Fruit fly (Drosophila melanogaster) whole organism, embryonic: ENCODE results near the gene Cdc5.

ENCODE experiments used
- CG10959 ChIP-seq: fragments of 200-800 bp; sonication (Bioruptor generic); IDR thresholded peaks from 2 replicates; pipeline ENCODE4 v1.3.6; 2022; ENCODE audit warnings: missing biosample characterization, missing genetic modification characterization
- CG15514 ChIP-seq: fragments of 200-800 bp; sonication (Bioruptor generic); optimal IDR thresholded peaks from 3 replicates; lab custom pipeline; 2017; ENCODE audit warnings: missing biosample characterization, missing genetic modification characterization, mild to moderate bottlenecking, moderate library complexity, missing genetic modification reagents
- CG16779 ChIP-seq: fragments of 200-800 bp; sonication (Bioruptor generic); IDR thresholded peaks from 2 replicates; pipeline ENCODE4 v1.3.6; 2022; ENCODE audit warnings: missing biosample characterization, missing genetic modification characterization
- CG2889 ChIP-seq: fragments of 200-800 bp; sonication (Bioruptor generic); IDR thresholded peaks from 3 replicates; pipeline ENCODE4 v1.3.6; 2022; ENCODE audit warnings: missing biosample characterization, missing genetic modification characterization
- CG3065 ChIP-seq: fragments of 200-800 bp; sonication (Bioruptor generic); optimal IDR thresholded peaks from 2 replicates; lab custom pipeline; 2016; ENCODE audit warnings: missing biosample characterization, missing genetic modification characterization
- CG33557 ChIP-seq: fragments of 200-800 bp; sonication (Bioruptor generic); optimal IDR thresholded peaks from 2 replicates; lab custom pipeline; 2019; ENCODE audit warnings: missing biosample characterization, mild to moderate bottlenecking, missing genetic modification characterization, moderate library complexity
- CG4282 ChIP-seq: fragments of 200-800 bp; sonication (Bioruptor generic); optimal IDR thresholded peaks from 2 replicates; lab custom pipeline; 2016; ENCODE audit warnings: missing biosample characterization, missing genetic modification characterization
- CG43689 ChIP-seq: fragments of 200-800 bp; sonication (Bioruptor generic); IDR thresholded peaks from 2 replicates; pipeline ENCODE4 v1.3.6; 2022; ENCODE audit warnings: missing biosample characterization, missing genetic modification characterization
- CG6654 ChIP-seq: fragments of 200-800 bp; sonication (Bioruptor generic); optimal IDR thresholded peaks from 2 replicates; lab custom pipeline; 2017; ENCODE audit warnings: missing biosample characterization, mild to moderate bottlenecking, missing genetic modification characterization
- CG8388 ChIP-seq: fragments of 200-800 bp; sonication (Bioruptor generic); optimal IDR thresholded peaks from 2 replicates; lab custom pipeline; 2019; ENCODE audit warnings: missing biosample characterization, mild to moderate bottlenecking, missing genetic modification characterization, moderate library complexity
- CG9797 ChIP-seq: fragments of 200-800 bp; sonication (Bioruptor generic); optimal IDR thresholded peaks from 3 replicates; lab custom pipeline; 2018; ENCODE audit warnings: missing biosample characterization, mild to moderate bottlenecking, missing genetic modification characterization
- CoRest ChIP-seq: fragments of 200-800 bp; sonication (Bioruptor generic); optimal IDR thresholded peaks from 3 replicates; lab custom pipeline; 2018; ENCODE audit warnings: missing biosample characterization, mild to moderate bottlenecking, missing genetic modification characterization, moderate library complexity
- D ChIP-seq, 2 experiments: fragments of 200-800 bp in 1 of 2; fragments of >200 bp in 1 of 2; sonication (Bioruptor generic) in 1 of 2; optimal IDR thresholded peaks; 2 replicates in 1 of 2; 3 replicates in 1 of 2; lab custom pipeline; 2017; ENCODE audit warnings: mild to moderate bottlenecking in 1 of 2, missing biosample characterization in 1 of 2, missing genetic modification characterization in 1 of 2, missing genetic modification reagents in 1 of 2
- Dbx ChIP-seq: fragments of 200-800 bp; sonication (Bioruptor generic); IDR thresholded peaks from 3 replicates; pipeline ENCODE4 v1.3.6; 2022; ENCODE audit warnings: missing biosample characterization, missing genetic modification characterization
- Dfd ChIP-seq, 2 experiments: fragments of >200 bp; optimal IDR thresholded peaks; 2 replicates each; lab custom pipeline; 2017; ENCODE audit warnings: missing biosample characterization in 2 of 2, missing genetic modification characterization in 2 of 2
- H15 ChIP-seq: fragments of 200-800 bp; sonication (Bioruptor generic); IDR thresholded peaks from 3 replicates; pipeline ENCODE4 v1.3.6; 2022; ENCODE audit warnings: missing biosample characterization, missing genetic modification characterization
- H2.0 ChIP-seq: fragments of 200-800 bp; sonication (Bioruptor generic); IDR thresholded peaks from 2 replicates; pipeline ENCODE4 v1.3.6; 2022; ENCODE audit warnings: missing biosample characterization, missing genetic modification characterization
- Myb ChIP-seq: fragments of 200-800 bp; sonication (Bioruptor generic); optimal IDR thresholded peaks from 2 replicates; lab custom pipeline; 2016; ENCODE audit warnings: missing biosample characterization, missing genetic modification characterization
- Spps ChIP-seq: fragments of 200-800 bp; sonication (Bioruptor generic); optimal IDR thresholded peaks from 2 replicates; lab custom pipeline; 2018; ENCODE audit warnings: missing biosample characterization, mild to moderate bottlenecking, missing genetic modification characterization
- Sry-δ ChIP-seq: fragments of 200-800 bp; sonication (Bioruptor generic); optimal IDR thresholded peaks from 2 replicates; lab custom pipeline; 2016; ENCODE audit warnings: missing biosample characterization, missing genetic modification characterization
- Stat92E ChIP-seq, 3 experiments: fragments of >200 bp in 2 of 3; fragments of 200-800 bp in 1 of 3; sonication (Bioruptor generic) in 1 of 3; optimal IDR thresholded peaks; 2 replicates each; lab custom pipeline; 2017 to 2019; ENCODE audit warnings: missing biosample characterization in 3 of 3, missing genetic modification characterization in 3 of 3, mild to moderate bottlenecking in 1 of 3, moderate library complexity in 1 of 3
- TFAM ChIP-seq: fragments of 200-800 bp; sonication (Bioruptor generic); optimal IDR thresholded peaks from 2 replicates; lab custom pipeline; 2017; ENCODE audit warnings: missing biosample characterization, missing genetic modification characterization, inconsistent platforms
- Tbp ChIP-seq: fragments of >200 bp; optimal IDR thresholded peaks from 2 replicates; lab custom pipeline; 2018; ENCODE audit warnings: missing biosample characterization, missing genetic modification characterization
- ato ChIP-seq: fragments of 200-800 bp; sonication (Bioruptor generic); IDR thresholded peaks from 2 replicates; pipeline ENCODE4 v1.3.6; 2022; ENCODE audit warnings: missing biosample characterization, missing genetic modification characterization; ENCODE audit not compliant: partially characterized antibody
- bigmax ChIP-seq: fragments of 200-800 bp; sonication (Bioruptor generic); optimal IDR thresholded peaks from 2 replicates; lab custom pipeline; 2018; ENCODE audit warnings: missing biosample characterization, mild to moderate bottlenecking, missing genetic modification characterization
- btn ChIP-seq: fragments of 200-800 bp; sonication (Bioruptor generic); optimal IDR thresholded peaks from 2 replicates; lab custom pipeline; 2016; ENCODE audit warnings: missing biosample characterization, missing genetic modification characterization
- chif ChIP-seq, 2 experiments: fragments of 200-800 bp; sonication (Bioruptor generic); optimal IDR thresholded peaks; 3 replicates each; lab custom pipeline; 2016; ENCODE audit warnings: missing biosample characterization in 2 of 2, missing genetic modification characterization in 2 of 2
- chm ChIP-seq: fragments of 200-800 bp; sonication (Bioruptor generic); IDR thresholded peaks from 2 replicates; pipeline ENCODE4 v1.3.6; 2022; ENCODE audit warnings: missing biosample characterization, missing genetic modification characterization
- dan ChIP-seq: fragments of 200-800 bp; sonication (Bioruptor generic); IDR thresholded peaks from 2 replicates; pipeline ENCODE4 v1.3.6; 2022; ENCODE audit warnings: missing biosample characterization, missing genetic modification characterization
- dati ChIP-seq: fragments of 200-800 bp; sonication (Bioruptor generic); IDR thresholded peaks from 2 replicates; pipeline ENCODE4 v1.3.6; 2022; ENCODE audit warnings: missing biosample characterization, missing genetic modification characterization
- dmrt11E ChIP-seq: fragments of 200-800 bp; sonication (Bioruptor generic); optimal IDR thresholded peaks from 3 replicates; lab custom pipeline; 2018; ENCODE audit warnings: missing biosample characterization, mild to moderate bottlenecking, missing genetic modification characterization, moderate library complexity
- emc ChIP-seq: fragments of 200-800 bp; sonication (Bioruptor generic); optimal IDR thresholded peaks from 2 replicates; lab custom pipeline; 2016; ENCODE audit warnings: missing biosample characterization, missing genetic modification characterization
- en ChIP-seq: fragments of 200-800 bp; sonication (Bioruptor generic); optimal IDR thresholded peaks from 2 replicates; lab custom pipeline; 2016; ENCODE audit warnings: missing biosample characterization, missing genetic modification characterization
- eve ChIP-seq, 2 experiments: fragments of >200 bp; optimal IDR thresholded peaks; 2 replicates each; lab custom pipeline; 2017; ENCODE audit warnings: missing biosample characterization in 2 of 2, missing genetic modification characterization in 2 of 2
- fd64A ChIP-seq: fragments of 200-800 bp; sonication (Bioruptor generic); optimal IDR thresholded peaks from 3 replicates; lab custom pipeline; 2018; ENCODE audit warnings: missing biosample characterization, mild to moderate bottlenecking, missing genetic modification characterization
- grau ChIP-seq: fragments of 200-800 bp; optimal IDR thresholded peaks from 3 replicates; lab custom pipeline; 2019; ENCODE audit warnings: missing biosample characterization, mild to moderate bottlenecking, missing genetic modification characterization, moderate library complexity
- grn ChIP-seq: fragments of 200-800 bp; sonication (Bioruptor generic); optimal IDR thresholded peaks from 3 replicates; lab custom pipeline; 2017; ENCODE audit warnings: missing biosample characterization, missing genetic modification characterization
- gro ChIP-seq: fragments of 200-800 bp; sonication (Bioruptor generic); optimal IDR thresholded peaks from 2 replicates; lab custom pipeline; 2016; ENCODE audit warnings: missing biosample characterization, missing genetic modification characterization
- hbn ChIP-seq: fragments of 200-800 bp; sonication (Bioruptor generic); IDR thresholded peaks from 2 replicates; pipeline ENCODE4 v1.3.6; 2022; ENCODE audit warnings: missing biosample characterization, missing genetic modification characterization; ENCODE audit not compliant: partially characterized antibody
- lmd ChIP-seq: fragments of 200-800 bp; sonication (Bioruptor generic); IDR thresholded peaks from 2 replicates; pipeline ENCODE4 v1.3.6; 2022; ENCODE audit warnings: missing biosample characterization, missing genetic modification characterization
- oc ChIP-seq: fragments of 200-800 bp; sonication (Bioruptor generic); optimal IDR thresholded peaks from 2 replicates; lab custom pipeline; 2018; ENCODE audit warnings: missing biosample characterization, mild to moderate bottlenecking, missing genetic modification characterization, moderate library complexity
- otp ChIP-seq: fragments of 200-800 bp; sonication (Bioruptor generic); IDR thresholded peaks from 3 replicates; pipeline ENCODE4, ENCODE4 v1.3.6; 2022; ENCODE audit warnings: missing biosample characterization, missing genetic modification characterization
- pzg ChIP-seq: fragments of 200-800 bp; sonication (Bioruptor generic); optimal IDR thresholded peaks from 3 replicates; lab custom pipeline; 2018; ENCODE audit warnings: missing biosample characterization, mild to moderate bottlenecking, missing genetic modification characterization, moderate library complexity
- schlank ChIP-seq: fragments of 200-800 bp; sonication (Bioruptor generic); optimal IDR thresholded peaks from 2 replicates; lab custom pipeline; 2018; ENCODE audit warnings: missing biosample characterization, mild to moderate bottlenecking, missing genetic modification characterization
- sisA ChIP-seq: fragments of 200-800 bp; sonication (Bioruptor generic); IDR thresholded peaks from 2 replicates; pipeline ENCODE4 v1.3.6; 2022; ENCODE audit warnings: missing biosample characterization, missing genetic modification characterization
- so ChIP-seq: fragments of 200-800 bp; sonication (Bioruptor generic); IDR thresholded peaks from 3 replicates; pipeline ENCODE4 v1.3.6; 2022; ENCODE audit warnings: missing biosample characterization, missing genetic modification characterization
- sob ChIP-seq: fragments of 200-800 bp; sonication (Bioruptor generic); IDR thresholded peaks from 2 replicates; pipeline ENCODE4 v1.3.6; 2022; ENCODE audit warnings: missing biosample characterization, missing genetic modification characterization
- ssp ChIP-seq: fragments of 200-800 bp; sonication (Bioruptor generic); IDR thresholded peaks from 2 replicates; pipeline ENCODE4 v1.3.6; 2022; ENCODE audit warnings: missing biosample characterization, missing genetic modification characterization
- sug ChIP-seq: fragments of 200-800 bp; optimal IDR thresholded peaks from 2 replicates; lab custom pipeline; 2019; ENCODE audit warnings: missing biosample characterization, mild to moderate bottlenecking, missing genetic modification characterization, moderate library complexity
- tin ChIP-seq: fragments of 200-800 bp; sonication (Bioruptor generic); optimal IDR thresholded peaks from 3 replicates; lab custom pipeline; 2016; ENCODE audit warnings: missing biosample characterization, missing genetic modification characterization
- trem ChIP-seq: fragments of 200-800 bp; optimal IDR thresholded peaks from 3 replicates; lab custom pipeline; 2019; ENCODE audit warnings: missing biosample characterization, mild to moderate bottlenecking, missing genetic modification characterization, moderate library complexity
- usp ChIP-seq: fragments of >200 bp; optimal IDR thresholded peaks from 2 replicates; lab custom pipeline; 2017; ENCODE audit warnings: missing biosample characterization, missing genetic modification characterization

Cdc5 gene

dm6 chr3L:378072-378423 lies 16.9 kb upstream of the Cdc5 start (continued):
- no peak for TF ChIP-seq dan
- TF ChIP-seq Dbx (GFP tag; lab: Robert Waterston, UW) = no peak
- no peak for TF ChIP-seq lmd
- TF ChIP-seq H15 (GFP tag; lab: Robert Waterston, UW) = no peak
- no peak for TF ChIP-seq H2.0 (GFP tag; lab: Robert Waterston, UW)
- TF ChIP-seq eve (GFP tag; optimal IDR thresholded peaks at IDR 0.05; lab: Kevin White, UChicago) = no peak
- TF ChIP-seq CoRest = peak; percentile 14
- TF ChIP-seq usp = no peak
- no peak for TF ChIP-seq ssp (GFP tag; lab: Robert Waterston, UW)
- no peak for TF ChIP-seq Dfd (GFP tag; optimal IDR thresholded peaks at IDR 0.05; lab: Kevin White, UChicago)
- TF ChIP-seq Sry-δ (GFP tag; lab: Kevin White, UChicago) = no peak
- no peak for TF ChIP-seq dmrt11E
- TF ChIP-seq tin (GFP tag; lab: Kevin White, UChicago) = no peak
- no peak for TF ChIP-seq pzg (GFP tag; lab: Kevin White, UChicago)
- no peak for TF ChIP-seq CG3065 (GFP tag; lab: Kevin White, UChicago)
- no peak for TF ChIP-seq TFAM (GFP tag; lab: Kevin White, UChicago)
- no peak for TF ChIP-seq emc (GFP tag; lab: Kevin White, UChicago)
- no peak for TF ChIP-seq CG33557 (GFP tag; lab: Kevin White, UChicago)
- TF ChIP-seq fd64A = no peak
- no peak for TF ChIP-seq CG43689 (GFP tag; lab: Robert Waterston, UW)
- peak in 1 of 3 experiments; percentile 9 for TF ChIP-seq Stat92E (GFP tag; optimal IDR thresholded peaks at IDR 0.05; lab: Kevin White, UChicago)
- TF ChIP-seq CG10959 (GFP tag; lab: Robert Waterston, UW) = no peak
- TF ChIP-seq trem (tag; lab: Kevin White, UChicago) = no peak
- TF ChIP-seq sisA (GFP tag; lab: Robert Waterston, UW) = no peak
- TF ChIP-seq sob (GFP tag; lab: Robert Waterston, UW) = no peak
- TF ChIP-seq en (GFP tag; lab: Kevin White, UChicago) = no peak
- TF ChIP-seq CG2889 (GFP tag; lab: Robert Waterston, UW) = no peak
- no peak for TF ChIP-seq hbn (GFP tag; lab: Robert Waterston, UW)
- no peak for TF ChIP-seq grn
- peak in 1 of 2 experiments; percentile 13 for TF ChIP-seq chif (GFP tag; optimal IDR thresholded peaks at IDR 0.05; lab: Kevin White, UChicago)
- peak; percentile 33; the same call in 1 of the 3 replicates for TF ChIP-seq otp (GFP tag; lab: Robert Waterston, UW)
- TF ChIP-seq CG4282 = no peak
- TF ChIP-seq Spps (tag; lab: Kevin White, UChicago) = no peak
- TF ChIP-seq so (GFP tag; lab: Robert Waterston, UW) = no peak
- TF ChIP-seq CG6654 (GFP tag; lab: Kevin White, UChicago) = no peak
- TF ChIP-seq Myb = no peak
- TF ChIP-seq bigmax (GFP tag; lab: Kevin White, UChicago) = no peak
- TF ChIP-seq schlank = no peak
- no peak for TF ChIP-seq btn (GFP tag; lab: Kevin White, UChicago)
- TF ChIP-seq grau (tag; lab: Kevin White, UChicago) = no peak
- 0 out of 2 replicates have a peak, but pooled peaks have one; percentile 30 for TF ChIP-seq ato (GFP tag; lab: Robert Waterston, UW)
- TF ChIP-seq CG9797 = no peak
- TF ChIP-seq sug = no peak
- peak; percentile 97 for TF ChIP-seq D (optimal IDR thresholded peaks at IDR 0.05; lab: Kevin White, UChicago)
- TF ChIP-seq D (GFP tag; optimal IDR thresholded peaks at IDR 0.05; lab: Kevin White, UChicago) = no peak
- TF ChIP-seq CG15514 (GFP tag; lab: Kevin White, UChicago) = no peak
- TF ChIP-seq CG8388 (GFP tag; lab: Kevin White, UChicago) = no peak
- TF ChIP-seq CG16779 = no peak
- TF ChIP-seq chm (GFP tag; lab: Robert Waterston, UW) = no peak
- TF ChIP-seq gro = no peak
- TF ChIP-seq Tbp (GFP tag; lab: Kevin White, UChicago) = no peak
- no peak for TF ChIP-seq oc (tag; lab: Kevin White, UChicago)
- TF ChIP-seq dati (GFP tag; lab: Robert Waterston, UW) = no peak
